Worm (Caenorhabditis elegans) whole organism, young adult: ENCODE data around the gene nhr-255.

ENCODE experiments used
- B0336.3 ChIP-seq: fragments of 200-800 bp; sonication (Bioruptor generic); IDR thresholded peaks from 2 replicates; pipeline ENCODE4 v1.3.6; 2022; ENCODE audit warnings: missing genetic modification characterization, missing compliant biosample characterization
- C17E4.6 ChIP-seq: fragments of 200-800 bp; sonication (Bioruptor generic); IDR thresholded peaks from 2 replicates; pipeline ENCODE4 v1.3.6; 2022; ENCODE audit warnings: missing genetic modification reagents, missing genetic modification characterization, missing compliant biosample characterization
- F10E7.11 ChIP-seq: sonication (generic microtip); optimal IDR thresholded peaks from 2 replicates; lab custom pipeline; 2017; ENCODE audit warnings: mild to moderate bottlenecking, missing genetic modification characterization, moderate library complexity, missing compliant biosample characterization
- F33H1.4 ChIP-seq: fragments of 200-800 bp; sonication (Bioruptor generic); IDR thresholded peaks from 2 replicates; pipeline ENCODE4 v1.3.6; 2022; ENCODE audit warnings: missing genetic modification reagents, missing genetic modification characterization, missing compliant biosample characterization
- F55B11.4 ChIP-seq: sonication (generic microtip); optimal IDR thresholded peaks from 2 replicates; lab custom pipeline; 2016; ENCODE audit warnings: missing compliant biosample characterization, missing genetic modification characterization, borderline replicate concordance; ENCODE audit not compliant: insufficient read depth
- Y53G8AR.9 ChIP-seq: fragments of 200-800 bp; sonication (Bioruptor generic); conservative IDR thresholded peaks from 2 replicates; pipeline ENCODE4 v1.3.6; 2022; ENCODE audit warnings: missing genetic modification reagents, missing genetic modification characterization, missing compliant biosample characterization
- Y56A3A.18 ChIP-seq: fragments of 200-800 bp; sonication (Bioruptor generic); IDR thresholded peaks from 2 replicates; pipeline ENCODE4 v1.3.6; 2022; ENCODE audit warnings: missing genetic modification reagents, missing genetic modification characterization, missing compliant biosample characterization
- Y79H2A.3 ChIP-seq: fragments of 200-800 bp; sonication (Bioruptor generic); conservative IDR thresholded peaks from 2 replicates; pipeline ENCODE4 v1.3.6; 2022; ENCODE audit warnings: missing genetic modification reagents, missing genetic modification characterization, missing compliant biosample characterization
- ZK185.1 ChIP-seq: sonication (generic microtip); optimal IDR thresholded peaks from 2 replicates; lab custom pipeline; 2016; ENCODE audit warnings: mild to moderate bottlenecking, missing genetic modification characterization, missing compliant biosample characterization; ENCODE audit not compliant: poor library complexity, severe bottlenecking
- akir-1 ChIP-seq: fragments of 200-800 bp; sonication (Bioruptor generic); optimal IDR thresholded peaks from 2 replicates; lab custom pipeline; 2018; ENCODE audit warnings: mild to moderate bottlenecking, missing genetic modification characterization, moderate library complexity, missing compliant biosample characterization
- aptf-3 ChIP-seq: fragments of 200-800 bp; sonication (Bioruptor generic); IDR thresholded peaks from 2 replicates; pipeline ENCODE4 v1.3.6; 2022; ENCODE audit warnings: missing genetic modification characterization, missing compliant biosample characterization
- attf-3 ChIP-seq: fragments of 200-800 bp; sonication (Bioruptor generic); conservative IDR thresholded peaks from 2 replicates; pipeline ENCODE4 v1.3.6; 2022; ENCODE audit warnings: missing genetic modification reagents, missing genetic modification characterization, missing compliant biosample characterization
- attf-5 ChIP-seq: fragments of 200-800 bp; sonication (Bioruptor generic); optimal IDR thresholded peaks from 2 replicates; lab custom pipeline; 2018; ENCODE audit warnings: mild to moderate bottlenecking, missing genetic modification characterization, missing compliant biosample characterization
- attf-6 ChIP-seq: fragments of 200-800 bp; sonication (Bioruptor generic); IDR thresholded peaks from 2 replicates; pipeline ENCODE4 v1.3.6; 2022; ENCODE audit warnings: missing genetic modification reagents, missing genetic modification characterization, missing compliant biosample characterization
- bed-1 ChIP-seq: fragments of 200-800 bp; sonication (Bioruptor generic); IDR thresholded peaks from 2 replicates; pipeline ENCODE4 v1.3.6; 2022; ENCODE audit warnings: missing genetic modification reagents, missing genetic modification characterization, missing compliant biosample characterization
- cebp-1 ChIP-seq, 2 experiments: fragments of 200-800 bp in 1 of 2; sonication (Bioruptor generic) in 1 of 2; sonication (generic microtip) in 1 of 2; IDR thresholded peaks in 1 of 2; optimal IDR thresholded peaks in 1 of 2; 2 replicates each; pipeline versions ENCODE4 v1.3.6 to Lab custom; 2017 to 2022; ENCODE audit warnings: missing compliant biosample characterization in 2 of 2, missing genetic modification characterization in 2 of 2, mild to moderate bottlenecking in 1 of 2, missing genetic modification reagents in 1 of 2, moderate library complexity in 1 of 2
- ceh-100 ChIP-seq: fragments of 200-800 bp; sonication (Bioruptor generic); IDR thresholded peaks from 2 replicates; pipeline ENCODE4 v1.3.6; 2022; ENCODE audit warnings: missing genetic modification reagents, missing genetic modification characterization, missing compliant biosample characterization
- ceh-58 ChIP-seq: fragments of 200-800 bp; sonication (Bioruptor generic); IDR thresholded peaks from 2 replicates; pipeline ENCODE4 v1.3.6; 2022; ENCODE audit warnings: missing genetic modification characterization, missing compliant biosample characterization
- ceh-79 ChIP-seq: sonication (generic microtip); optimal IDR thresholded peaks from 2 replicates; lab custom pipeline; 2017; ENCODE audit warnings: mild to moderate bottlenecking, missing genetic modification characterization, missing compliant biosample characterization
- ceh-91 ChIP-seq: fragments of 200-800 bp; sonication (Bioruptor generic); IDR thresholded peaks from 2 replicates; pipeline ENCODE4 v1.3.6; 2022; ENCODE audit warnings: missing genetic modification reagents, missing genetic modification characterization, missing compliant biosample characterization
- die-1 ChIP-seq: sonication (generic microtip); optimal IDR thresholded peaks from 2 replicates; lab custom pipeline; 2016; ENCODE audit warnings: missing genotype, mild to moderate bottlenecking, missing genetic modification characterization, missing compliant biosample characterization
- dox-1 ChIP-seq: fragments of 200-800 bp; sonication (Bioruptor generic); IDR thresholded peaks from 2 replicates; pipeline ENCODE4 v1.3.6; 2022; ENCODE audit warnings: missing genetic modification reagents, missing genetic modification characterization, missing compliant biosample characterization
- efl-1 ChIP-seq: fragments of 150-350 bp; optimal IDR thresholded peaks from 2 replicates; lab custom pipeline; 2014; ENCODE audit warnings: missing biosample characterization, missing genetic modification reagents, missing genetic modification characterization
- hlh-26 ChIP-seq: fragments of 200-800 bp; sonication (Bioruptor generic); conservative IDR thresholded peaks from 2 replicates; pipeline ENCODE4 v1.3.6; 2022; ENCODE audit warnings: missing genetic modification reagents, missing genetic modification characterization, missing compliant biosample characterization
- hmg-1.2 ChIP-seq: fragments of 200-800 bp; sonication (Bioruptor generic); IDR thresholded peaks from 2 replicates; pipeline ENCODE4 v1.3.6; 2022; ENCODE audit warnings: missing genetic modification reagents, missing genetic modification characterization, missing compliant biosample characterization
- hsf-1 ChIP-seq: fragments of 200-800 bp; sonication (Bioruptor generic); IDR thresholded peaks from 2 replicates; pipeline ENCODE4 v1.3.6; 2022; ENCODE audit warnings: missing genetic modification reagents, missing genetic modification characterization, missing compliant biosample characterization
- let-526 ChIP-seq: fragments of 200-800 bp; sonication (Bioruptor generic); IDR thresholded peaks from 2 replicates; pipeline ENCODE4 v1.3.6; 2022; ENCODE audit warnings: missing genetic modification reagents, missing genetic modification characterization, missing compliant biosample characterization
- lin-26 ChIP-seq: fragments of 200-800 bp; sonication (Bioruptor generic); IDR thresholded peaks from 2 replicates; pipeline ENCODE4 v1.3.6; 2022; ENCODE audit warnings: missing genetic modification reagents, missing genetic modification characterization, missing compliant biosample characterization
- lin-35 ChIP-seq, 3 experiments: fragments of 150-350 bp in 2 of 3; sonication (generic microtip) in 1 of 3; optimal IDR thresholded peaks; 2 replicates each; lab custom pipeline; 2014 to 2018; ENCODE audit warnings: missing biosample characterization in 3 of 3, missing genetic modification characterization in 3 of 3, missing genetic modification reagents in 3 of 3
- lin-54 ChIP-seq: fragments of 200-800 bp; sonication (Bioruptor generic); optimal IDR thresholded peaks from 2 replicates; lab custom pipeline; 2018; ENCODE audit warnings: mild to moderate bottlenecking, missing genetic modification characterization, missing compliant biosample characterization
- lsl-1 ChIP-seq: fragments of 200-800 bp; sonication (Bioruptor generic); optimal IDR thresholded peaks from 2 replicates; lab custom pipeline; 2018; ENCODE audit warnings: mild to moderate bottlenecking, missing genetic modification characterization, moderate library complexity, missing compliant biosample characterization
- madf-6 ChIP-seq: fragments of 200-800 bp; sonication (Bioruptor generic); IDR thresholded peaks from 2 replicates; pipeline ENCODE4 v1.3.6; 2022; ENCODE audit warnings: missing genetic modification reagents, missing genetic modification characterization, missing compliant biosample characterization
- nfya-1 ChIP-seq: sonication (generic microtip); optimal IDR thresholded peaks from 2 replicates; lab custom pipeline; 2017; ENCODE audit warnings: antibody characterized with exemption, missing compliant biosample characterization, missing genetic modification characterization, borderline replicate concordance; ENCODE audit not compliant: insufficient read depth
- nfyb-1 ChIP-seq: fragments of 200-800 bp; sonication (Bioruptor generic); IDR thresholded peaks from 2 replicates; pipeline ENCODE4 v1.3.6; 2022; ENCODE audit warnings: missing genetic modification reagents, missing genetic modification characterization, missing compliant biosample characterization
- nhr-80 ChIP-seq: sonication (generic microtip); optimal IDR thresholded peaks from 2 replicates; lab custom pipeline; 2016; ENCODE audit warnings: missing genetic modification characterization, missing compliant biosample characterization
- nhr-90 ChIP-seq: sonication (generic microtip); optimal IDR thresholded peaks from 2 replicates; lab custom pipeline; 2016; ENCODE audit warnings: missing genotype, mild to moderate bottlenecking, missing genetic modification characterization, missing compliant biosample characterization
- rec-8 ChIP-seq, 2 experiments: sonication (generic microtip); optimal IDR thresholded peaks; 2 replicates each; lab custom pipeline; 2016; ENCODE audit warnings: mild to moderate bottlenecking in 2 of 2, missing genetic modification characterization in 2 of 2, missing genetic modification reagents in 2 of 2, missing genotype in 2 of 2, missing biosample characterization in 1 of 2, missing compliant biosample characterization in 1 of 2, moderate library complexity in 1 of 2
- snpc-4 ChIP-seq, 5 experiments: fragments of 150-350 bp in 1 of 5; sonication (generic microtip) in 4 of 5; optimal IDR thresholded peaks; 2 replicates each; lab custom pipeline; 2014 to 2018; ENCODE audit warnings: missing genetic modification characterization in 5 of 5, missing biosample characterization in 3 of 5, antibody characterized with exemption in 2 of 5, mild to moderate bottlenecking in 2 of 5, missing compliant biosample characterization in 2 of 5, missing genotype in 2 of 5, moderate library complexity in 2 of 5, missing genetic modification reagents in 1 of 5
- tbx-9 ChIP-seq: sonication (generic microtip); optimal IDR thresholded peaks from 2 replicates; lab custom pipeline; 2016; ENCODE audit warnings: borderline replicate concordance, missing genetic modification characterization, inconsistent platforms, missing compliant biosample characterization
- tlf-1 ChIP-seq: fragments of 200-800 bp; sonication (Bioruptor generic); optimal IDR thresholded peaks from 2 replicates; lab custom pipeline; 2018; ENCODE audit warnings: mild to moderate bottlenecking, missing genetic modification characterization, missing compliant biosample characterization
- xnd-1 ChIP-seq: sonication (generic microtip); optimal IDR thresholded peaks from 2 replicates; lab custom pipeline; 2016; ENCODE audit warnings: missing genotype, missing genetic modification reagents, missing genetic modification characterization, missing compliant biosample characterization
- ztf-18 ChIP-seq: sonication (generic microtip); optimal IDR thresholded peaks from 2 replicates; lab custom pipeline; 2016; ENCODE audit warnings: missing genotype, mild to moderate bottlenecking, missing genetic modification characterization, missing compliant biosample characterization
- ztf-22 ChIP-seq: fragments of 200-800 bp; sonication (Bioruptor generic); optimal IDR thresholded peaks from 2 replicates; lab custom pipeline; 2018; ENCODE audit warnings: mild to moderate bottlenecking, missing genetic modification characterization, moderate library complexity, missing compliant biosample characterization
- ztf-25 ChIP-seq: fragments of 200-800 bp; sonication (Bioruptor generic); IDR thresholded peaks from 2 replicates; pipeline ENCODE4 v1.3.6; 2022; ENCODE audit warnings: missing genetic modification reagents, missing genetic modification characterization, missing compliant biosample characterization
- ztf-28 ChIP-seq: fragments of 200-800 bp; sonication (Bioruptor generic); IDR thresholded peaks from 2 replicates; pipeline ENCODE4 v1.3.6; 2022; ENCODE audit warnings: missing genetic modification reagents, missing genetic modification characterization, missing compliant biosample characterization
- ztf-3 ChIP-seq: fragments of 200-800 bp; sonication (Bioruptor generic); optimal IDR thresholded peaks from 2 replicates; lab custom pipeline; 2018; ENCODE audit warnings: mild to moderate bottlenecking, missing genetic modification characterization, missing compliant biosample characterization

Gene nhr-255

DNA sequence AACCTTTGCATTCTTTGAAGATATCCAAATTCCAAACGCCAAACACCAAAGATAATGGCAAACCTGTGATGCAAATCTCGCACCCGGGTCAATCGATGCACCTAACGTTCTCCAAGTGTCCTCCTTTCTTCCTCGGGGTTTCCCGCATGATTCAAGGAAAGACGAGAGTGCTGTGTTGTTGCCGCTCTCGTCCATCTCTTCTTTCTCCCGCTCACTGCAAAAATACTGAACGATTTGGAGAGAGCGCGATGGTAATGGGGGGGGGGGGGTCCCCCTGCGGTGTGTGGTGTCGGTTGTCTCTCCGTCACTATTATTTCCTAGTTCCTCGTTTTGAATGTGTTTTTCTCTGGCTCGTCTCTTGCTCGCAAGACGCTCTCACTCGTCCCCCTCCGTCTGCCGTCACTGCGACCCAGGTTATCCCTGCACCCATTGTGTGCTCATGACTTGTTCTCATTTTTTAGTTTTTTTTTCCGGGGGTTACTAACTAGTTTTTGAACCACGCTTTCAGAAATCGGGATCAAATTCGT, 35.0 kb upstream of the nhr-255 start (continued):
- no peak for TF ChIP-seq bed-1 (GFP tag; lab: Robert Waterston, UW)
- TF ChIP-seq F33H1.4 (GFP tag; lab: Robert Waterston, UW) = no peak
- TF ChIP-seq attf-5 (GFP tag; lab: Kevin White, UChicago) = peak; percentile 83
- TF ChIP-seq B0336.3 = peak; percentile 73
- TF ChIP-seq ztf-3 (GFP tag; lab: Kevin White, UChicago) = no peak
- TF ChIP-seq hsf-1 = no peak
- TF ChIP-seq C17E4.6 (GFP tag; lab: Robert Waterston, UW) = no peak
- no peak for TF ChIP-seq ceh-91
- TF ChIP-seq hlh-26 (GFP tag; lab: Robert Waterston, UW) = no peak
- peak; percentile 66; the same call in 1 of the 2 replicates for TF ChIP-seq nfyb-1 (GFP tag; lab: Robert Waterston, UW)
- TF ChIP-seq akir-1 (GFP tag; lab: Kevin White, UChicago) = no peak
- TF ChIP-seq dox-1 (GFP tag; lab: Robert Waterston, UW) = peak; percentile 83
- TF ChIP-seq ZK185.1 (tag; lab: Kevin White, UChicago) = peak; percentile 29
- TF ChIP-seq snpc-4 (GFP tag; optimal IDR thresholded peaks at IDR 0.05; lab: Kevin White, UChicago) = peak; percentile 31
- TF ChIP-seq snpc-4 (tag; optimal IDR thresholded peaks at IDR 0.05; lab: Kevin White, UChicago) = peak in 2 of 4 experiments; percentile 38 to 58
- TF ChIP-seq lin-54 (GFP tag; lab: Kevin White, UChicago) = peak; percentile 4
- TF ChIP-seq ceh-79 (tag; lab: Kevin White, UChicago) = no peak
- no peak for TF ChIP-seq attf-6 (GFP tag; lab: Robert Waterston, UW)
- peak; percentile 74 for TF ChIP-seq hmg-1.2 (GFP tag; lab: Robert Waterston, UW)
- no peak for TF ChIP-seq ceh-100 (GFP tag; lab: Robert Waterston, UW)
- peak; percentile 81 for TF ChIP-seq ztf-18
- TF ChIP-seq let-526 = 0 out of 2 replicates have a peak, but pooled peaks have one; percentile 83
- no peak for TF ChIP-seq F10E7.11 (tag; lab: Kevin White, UChicago)
- no peak for TF ChIP-seq Y79H2A.3 (GFP tag; lab: Robert Waterston, UW)
- TF ChIP-seq efl-1 = no peak
- no peak for TF ChIP-seq F55B11.4 (tag; lab: Kevin White, UChicago)
- peak; percentile 73 for TF ChIP-seq nhr-80 (tag; lab: Kevin White, UChicago)
- no peak for TF ChIP-seq tbx-9
- TF ChIP-seq attf-3 = no peak
- TF ChIP-seq madf-6 (GFP tag; lab: Robert Waterston, UW) = peak; percentile 35; the same call in 1 of the 2 replicates
- 0 out of 2 replicates have a peak, but pooled peaks have one; percentile 67 for TF ChIP-seq Y53G8AR.9
- no peak for TF ChIP-seq cebp-1 (GFP tag; IDR thresholded peaks at IDR 0.05; lab: Robert Waterston, UW)
- TF ChIP-seq cebp-1 (tag; optimal IDR thresholded peaks at IDR 0.05; lab: Kevin White, UChicago) = peak; percentile 87
- no peak for TF ChIP-seq tlf-1
- TF ChIP-seq ztf-22 = no peak
- no peak for TF ChIP-seq aptf-3 (GFP tag; lab: Robert Waterston, UW)
- TF ChIP-seq lsl-1 (GFP tag; lab: Kevin White, UChicago) = no peak
- TF ChIP-seq lin-26 = peak; percentile 60; the same call in 1 of the 2 replicates
- TF ChIP-seq rec-8 (tag; optimal IDR thresholded peaks at IDR 0.05; lab: Kevin White, UChicago) = no peak
- peak; percentile 4 for TF ChIP-seq nhr-90 (tag; lab: Kevin White, UChicago)
- TF ChIP-seq xnd-1 (tag; lab: Kevin White, UChicago) = no peak
- no peak for TF ChIP-seq nfya-1 (tag; lab: Kevin White, UChicago)
- TF ChIP-seq die-1 (tag; lab: Kevin White, UChicago) = peak; percentile 14
- TF ChIP-seq ztf-25 (GFP tag; lab: Robert Waterston, UW) = no peak
- TF ChIP-seq ceh-58 (GFP tag; lab: Robert Waterston, UW) = no peak
- TF ChIP-seq Y56A3A.18 (GFP tag; lab: Robert Waterston, UW) = 0 out of 2 replicates have a peak, but pooled peaks have one; percentile 50
- TF ChIP-seq ztf-28 = no peak
- peak in 1 of 3 experiments; percentile 40 for TF ChIP-seq lin-35 (GFP tag; optimal IDR thresholded peaks at IDR 0.05; lab: Kevin White, UChicago)
